Worm (Caenorhabditis elegans): ENCODE measurements around the gene F41E6.5.

The F41E6.5 gene

ce11 chrV:8636907-8637306 lies 33.6 kb downstream of the F41E6.5 start, which contains the start of gene grl-12:
grl-12 (minus strand) TSS chrV:8637007.
- TF ChIP-seq nhr-120 (GFP tag; IDR thresholded peaks at IDR 0.05) (no peak), lin-54 (GFP tag; optimal IDR thresholded peaks at IDR 0.05) (no peak), let-526 (GFP tag; IDR thresholded peaks at IDR 0.05) (no peak), T07F8.4 (tag; optimal IDR thresholded peaks at IDR 0.05) (no peak)

DNA sequence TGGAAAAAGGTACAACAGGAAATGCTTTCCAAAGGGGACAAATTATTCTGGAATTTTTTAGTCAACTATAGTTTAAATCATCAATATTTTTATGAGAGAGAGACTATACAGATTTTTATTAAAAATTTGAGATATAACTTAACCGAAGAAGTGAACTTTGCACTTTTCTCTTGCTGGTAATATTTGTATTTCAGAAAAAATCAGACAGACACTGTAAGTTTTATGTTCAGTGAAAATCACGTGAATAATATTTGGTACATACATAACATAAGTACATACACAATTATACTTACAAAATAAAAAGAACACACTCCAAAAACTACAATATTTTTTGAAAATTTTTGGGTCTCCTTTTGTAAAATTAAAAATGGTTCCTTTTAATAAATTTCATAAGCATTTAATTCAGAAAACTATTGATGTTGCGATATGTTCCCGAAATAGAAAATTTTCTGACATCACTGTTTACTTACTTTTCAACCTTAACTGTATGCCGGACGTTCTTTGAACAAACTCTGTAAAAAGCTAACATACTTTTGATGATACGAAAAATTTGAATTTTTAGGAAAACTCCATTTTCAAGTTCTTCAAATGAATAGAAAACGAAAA lies 34.5 kb downstream of the F41E6.5 start, which contains the start of the genes F28A12.10 and acd-4:
Gene F28A12.10 (minus strand): TSS at position 101 of the 606 bp plus-strand sequence.
Gene acd-4 (plus strand): TSS at position 556 of the 606 bp plus-strand sequence.
- TF ChIP-seq ztf-25 (GFP tag; IDR thresholded peaks at IDR 0.05) (no peak), sptf-2 (GFP tag; optimal IDR thresholded peaks at IDR 0.05) (no peak), nhr-120 (GFP tag; IDR thresholded peaks at IDR 0.05) (no peak), sea-2 (GFP tag; IDR thresholded peaks at IDR 0.05) (no peak), gei-17 (GFP tag; optimal IDR thresholded peaks at IDR 0.05) (no peak), lsy-27 (tag; optimal IDR thresholded peaks at IDR 0.05; ENCODE audit: borderline replicate concordance, insufficient read depth) (no peak), K11D2.4 (GFP tag; IDR thresholded peaks at IDR 0.05) (no peak), pbrm-1 (GFP tag; IDR thresholded peaks at IDR 0.05) (no peak), hlh-26 (GFP tag; conservative IDR thresholded peaks at IDR 0.05) (no peak), snpc-1.1 (tag; optimal IDR thresholded peaks at IDR 0.05; ENCODE audit: insufficient read depth) (no peak)

DNA sequence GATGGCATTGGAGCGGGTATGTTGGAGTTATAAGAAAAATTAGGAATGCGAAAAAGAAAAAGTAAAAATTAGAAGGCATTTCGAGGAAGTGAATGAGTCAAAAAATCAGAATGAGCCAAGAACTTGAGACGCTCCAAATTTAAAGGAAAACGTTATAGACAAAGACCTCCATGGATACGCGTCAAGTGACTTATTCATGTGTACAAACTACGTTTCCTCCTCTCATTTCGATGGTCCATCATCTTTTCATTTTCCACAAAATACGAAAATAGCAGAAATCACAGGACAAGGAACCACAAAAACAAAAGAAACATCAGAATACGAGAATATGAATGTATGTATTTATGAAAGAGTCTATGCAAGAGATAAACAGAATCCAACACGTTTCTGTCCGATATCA lies 38.0 kb downstream of the F41E6.5 start, which contains the start of gene F28A12.3:
Gene F28A12.3 (minus strand): TSS at position 101 of the 400 bp plus-strand sequence.
- no peak for TF ChIP-seq fkh-3 (tag; optimal IDR thresholded peaks at IDR 0.05)

DNA sequence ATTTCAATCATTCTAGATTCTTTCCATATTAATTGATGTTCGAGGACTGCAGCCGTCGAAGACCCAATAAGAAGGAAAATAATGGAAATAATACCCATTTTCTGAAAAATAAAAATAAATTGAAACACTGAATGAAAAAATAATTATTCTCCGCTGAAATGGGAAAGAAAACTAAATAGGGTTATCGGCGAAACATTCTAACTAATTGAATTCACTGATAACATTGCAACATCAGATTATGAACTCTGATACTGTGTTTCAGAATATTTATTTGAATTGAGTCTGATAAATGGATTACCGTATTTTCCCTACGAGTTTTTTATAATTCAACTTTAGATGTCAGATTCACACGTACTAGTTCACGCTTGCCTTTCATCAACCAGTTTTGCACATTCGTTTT lies 39.8 kb downstream of the F41E6.5 start, which contains the start of gene asp-13:
Gene asp-13 (minus strand): TSS at position 101 of the 400 bp plus-strand sequence.
- peak; percentile 12 for TF ChIP-seq nhr-80 (tag; optimal IDR thresholded peaks at IDR 0.05)
- no peak for TF ChIP-seq K11D2.4 (GFP tag; IDR thresholded peaks at IDR 0.05)

DNA sequence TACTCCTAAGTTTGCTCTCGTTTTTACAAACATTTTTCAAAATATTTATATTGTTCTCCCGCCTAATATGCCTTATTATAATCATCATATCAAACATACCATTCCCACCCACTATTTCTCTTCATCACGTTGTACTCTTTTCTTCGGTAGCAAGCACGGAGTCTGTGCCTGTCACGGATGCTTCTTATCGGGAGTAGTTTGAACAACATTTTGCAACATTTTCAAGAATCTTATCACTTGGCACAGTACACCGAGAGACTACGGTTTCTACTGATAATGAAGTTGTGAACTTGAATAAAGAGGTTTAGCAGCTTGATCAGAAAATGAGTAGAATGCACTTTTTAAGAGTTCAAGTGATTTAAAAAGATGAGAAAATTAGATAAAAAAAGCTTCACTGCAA lies 45.0 kb downstream of the F41E6.5 start:
- peak; percentile 93 for TF ChIP-seq nhr-80 (tag; optimal IDR thresholded peaks at IDR 0.05)
- TF ChIP-seq lsy-27 (tag; optimal IDR thresholded peaks at IDR 0.05; ENCODE audit: borderline replicate concordance, insufficient read depth), result no peak
- no peak for TF ChIP-seq hlh-26 (GFP tag; conservative IDR thresholded peaks at IDR 0.05)
- no peak for TF ChIP-seq T26A5.8 (tag; optimal IDR thresholded peaks at IDR 0.05)
- TF ChIP-seq rec-8 (tag; optimal IDR thresholded peaks at IDR 0.05), result no peak
- peak; percentile 17; the same call in 1 of the 2 replicates for TF ChIP-seq dox-1 (GFP tag; IDR thresholded peaks at IDR 0.05)
- no peak for TF ChIP-seq F10E7.11 (tag; optimal IDR thresholded peaks at IDR 0.05)
- no peak for TF ChIP-seq F23B12.7 (tag; optimal IDR thresholded peaks at IDR 0.05; ENCODE audit: insufficient read depth)
- no peak for TF ChIP-seq F49E8.2 (tag; optimal IDR thresholded peaks at IDR 0.05; ENCODE audit: insufficient read depth)

- TF ChIP-seq ceh-58 (GFP tag; IDR thresholded peaks at IDR 0.05) (no peak), F22D6.2 (tag; optimal IDR thresholded peaks at IDR 0.05) (no peak), madf-6 (GFP tag; IDR thresholded peaks at IDR 0.05) (no peak), nhr-120 (GFP tag; IDR thresholded peaks at IDR 0.05) (no peak), ztf-3 (GFP tag; optimal IDR thresholded peaks at IDR 0.05) (no peak), cebp-1 (GFP tag; IDR thresholded peaks at IDR 0.05) (no peak), cebp-1 (tag; optimal IDR thresholded peaks at IDR 0.05) (no peak), ekl-4 (GFP tag; IDR thresholded peaks at IDR 0.05) (no peak), tlf-1 (GFP tag; optimal IDR thresholded peaks at IDR 0.05) (no peak), attf-3 (GFP tag; conservative IDR thresholded peaks at IDR 0.05) (no peak), akir-1 (GFP tag; optimal IDR thresholded peaks at IDR 0.05) (no peak), madf-3 (GFP tag; IDR thresholded peaks at IDR 0.05) (no peak), ama-1 (optimal IDR thresholded peaks at IDR 0.05) (no peak), ama-1 (GFP tag; optimal IDR thresholded peaks at IDR 0.05) (no peak), ztf-18 (tag; optimal IDR thresholded peaks at IDR 0.05) (no peak)
Observed at ce11 chrV:8650365-8650764, 47.1 kb downstream of the F41E6.5 start.
